Worm (Caenorhabditis elegans) whole organism, late embryonic: ENCODE data around the gene nft-1.

ENCODE experiments used
- F13H6.1 ChIP-seq: sonication (generic microtip); optimal IDR thresholded peaks from 2 replicates; lab custom pipeline; 2016; ENCODE audit warnings: missing genetic modification characterization, missing compliant biosample characterization
- K02D7.2 ChIP-seq: sonication (generic microtip); optimal IDR thresholded peaks from 2 replicates; lab custom pipeline; 2017; ENCODE audit warnings: mild to moderate bottlenecking, missing genetic modification characterization, missing compliant biosample characterization
- Y22D7AL.16 ChIP-seq: sonication (generic microtip); optimal IDR thresholded peaks from 2 replicates; lab custom pipeline; 2016; ENCODE audit warnings: missing genetic modification characterization, missing compliant biosample characterization
- ahr-1 ChIP-seq: sonication (generic microtip); optimal IDR thresholded peaks from 2 replicates; lab custom pipeline; 2016; ENCODE audit warnings: missing genetic modification characterization, missing compliant biosample characterization
- ama-1 ChIP-seq: fragments of 150-350 bp; optimal IDR thresholded peaks from 2 replicates; lab custom pipeline; 2014
- ceh-18 ChIP-seq: sonication (generic microtip); optimal IDR thresholded peaks from 2 replicates; lab custom pipeline; 2016; ENCODE audit warnings: missing genetic modification characterization, missing compliant biosample characterization
- ceh-2 ChIP-seq: sonication (generic microtip); optimal IDR thresholded peaks from 2 replicates; lab custom pipeline; 2016; ENCODE audit warnings: missing genotype, missing genetic modification characterization, missing compliant biosample characterization
- ceh-22 ChIP-seq: sonication (generic microtip); optimal IDR thresholded peaks from 2 replicates; lab custom pipeline; 2017; ENCODE audit warnings: missing biosample characterization, missing genetic modification characterization
- ceh-30 ChIP-seq: fragments of 150-350 bp; optimal IDR thresholded peaks from 2 replicates; lab custom pipeline; 2014; ENCODE audit warnings: missing biosample characterization, missing genetic modification characterization
- ceh-9 ChIP-seq: sonication (generic microtip); optimal IDR thresholded peaks from 2 replicates; lab custom pipeline; 2016; ENCODE audit warnings: mild to moderate bottlenecking, missing genetic modification characterization, inconsistent platforms, missing compliant biosample characterization
- dmd-4 ChIP-seq: sonication (generic microtip); optimal IDR thresholded peaks from 2 replicates; lab custom pipeline; 2016; ENCODE audit warnings: borderline replicate concordance, missing genetic modification characterization, missing compliant biosample characterization
- ets-4 ChIP-seq: sonication (generic microtip); optimal IDR thresholded peaks from 2 replicates; lab custom pipeline; 2016; ENCODE audit warnings: missing genetic modification characterization, missing compliant biosample characterization
- eyg-1 ChIP-seq: sonication (generic microtip); optimal IDR thresholded peaks from 2 replicates; lab custom pipeline; 2016; ENCODE audit warnings: missing genotype, missing genetic modification characterization, missing compliant biosample characterization
- fax-1 ChIP-seq: sonication (generic microtip); optimal IDR thresholded peaks from 2 replicates; lab custom pipeline; 2016; ENCODE audit warnings: missing genotype, missing genetic modification characterization, missing compliant biosample characterization
- fkh-10 ChIP-seq: fragments of 150-350 bp; optimal IDR thresholded peaks from 2 replicates; lab custom pipeline; 2014; ENCODE audit warnings: missing biosample characterization, missing genetic modification reagents, missing genetic modification characterization
- fkh-6 ChIP-seq: sonication (generic microtip); optimal IDR thresholded peaks from 2 replicates; lab custom pipeline; 2016; ENCODE audit warnings: missing genetic modification characterization, missing compliant biosample characterization
- hlh-15 ChIP-seq: sonication (generic microtip); optimal IDR thresholded peaks from 2 replicates; lab custom pipeline; 2016; ENCODE audit warnings: missing genetic modification characterization, missing compliant biosample characterization
- hlh-30 ChIP-seq: sonication (generic microtip); optimal IDR thresholded peaks from 2 replicates; lab custom pipeline; 2017; ENCODE audit warnings: antibody characterized with exemption, missing genetic modification characterization, missing compliant biosample characterization; ENCODE audit not compliant: insufficient read depth
- hlh-6 ChIP-seq: sonication (generic microtip); optimal IDR thresholded peaks from 2 replicates; lab custom pipeline; 2016; ENCODE audit warnings: missing genotype, missing genetic modification characterization, missing compliant biosample characterization
- hlh-8 ChIP-seq: sonication (generic microtip); optimal IDR thresholded peaks from 2 replicates; lab custom pipeline; 2016; ENCODE audit warnings: missing genotype, missing genetic modification characterization, missing compliant biosample characterization
- lim-6 ChIP-seq: sonication (generic microtip); optimal IDR thresholded peaks from 2 replicates; lab custom pipeline; 2016; ENCODE audit warnings: missing genetic modification characterization, missing compliant biosample characterization
- lin-11 ChIP-seq: fragments of 200-800 bp; sonication (Bioruptor generic); optimal IDR thresholded peaks from 2 replicates; lab custom pipeline; 2018; ENCODE audit warnings: mild to moderate bottlenecking, missing genetic modification characterization, missing compliant biosample characterization
- nfya-1 ChIP-seq: sonication (generic microtip); optimal IDR thresholded peaks from 2 replicates; lab custom pipeline; 2017; ENCODE audit warnings: missing genetic modification characterization, mild to moderate bottlenecking, missing compliant biosample characterization, antibody characterized with exemption, moderate library complexity
- nhr-11 ChIP-seq: fragments of 150-350 bp; optimal IDR thresholded peaks from 2 replicates; lab custom pipeline; 2014; ENCODE audit warnings: missing biosample characterization, missing genetic modification characterization
- nhr-232 ChIP-seq: sonication (generic microtip); optimal IDR thresholded peaks from 2 replicates; lab custom pipeline; 2016; ENCODE audit warnings: missing genetic modification characterization, missing compliant biosample characterization
- npax-4 ChIP-seq: sonication (generic microtip); optimal IDR thresholded peaks from 2 replicates; lab custom pipeline; 2016; ENCODE audit warnings: missing genetic modification characterization, missing compliant biosample characterization
- pag-3 ChIP-seq: sonication (generic microtip); optimal IDR thresholded peaks from 2 replicates; lab custom pipeline; 2016; ENCODE audit warnings: missing compliant biosample characterization, missing genetic modification characterization, borderline replicate concordance
- pat-9 ChIP-seq: fragments of 200-800 bp; sonication (Bioruptor generic); optimal IDR thresholded peaks from 2 replicates; lab custom pipeline; 2018; ENCODE audit warnings: mild to moderate bottlenecking, missing genetic modification characterization, moderate library complexity, missing compliant biosample characterization
- pha-2 ChIP-seq: sonication (generic microtip); optimal IDR thresholded peaks from 2 replicates; lab custom pipeline; 2017; ENCODE audit warnings: mild to moderate bottlenecking, missing genetic modification characterization, missing compliant biosample characterization
- pqm-1 ChIP-seq: sonication (generic microtip); optimal IDR thresholded peaks from 2 replicates; lab custom pipeline; 2016; ENCODE audit warnings: missing genetic modification characterization, missing compliant biosample characterization
- pros-1 ChIP-seq: fragments of 150-350 bp; optimal IDR thresholded peaks from 2 replicates; lab custom pipeline; 2014; ENCODE audit warnings: missing biosample characterization, missing genetic modification reagents, missing genetic modification characterization
- ref-2 ChIP-seq: sonication (generic microtip); optimal IDR thresholded peaks from 2 replicates; lab custom pipeline; 2016; ENCODE audit warnings: missing genetic modification characterization, missing compliant biosample characterization
- sdc-2 ChIP-seq: sonication (generic microtip); optimal IDR thresholded peaks from 2 replicates; lab custom pipeline; 2016; ENCODE audit warnings: missing genotype, missing genetic modification characterization, missing compliant biosample characterization
- sox-2 ChIP-seq: fragments of 200-800 bp; sonication (Bioruptor generic); IDR thresholded peaks from 2 replicates; pipeline ENCODE4 v1.3.6; 2022; ENCODE audit warnings: missing genetic modification reagents, missing genetic modification characterization, missing compliant biosample characterization
- tbx-2 ChIP-seq: sonication (generic microtip); optimal IDR thresholded peaks from 2 replicates; lab custom pipeline; 2016; ENCODE audit warnings: missing genetic modification characterization, missing compliant biosample characterization
- tbx-7 ChIP-seq: sonication (generic microtip); optimal IDR thresholded peaks from 2 replicates; lab custom pipeline; 2016; ENCODE audit warnings: missing genotype, missing genetic modification characterization, missing compliant biosample characterization
- ttx-3 ChIP-seq: sonication (generic microtip); optimal IDR thresholded peaks from 2 replicates; lab custom pipeline; 2016; ENCODE audit warnings: missing genetic modification reagents, missing genetic modification characterization, missing compliant biosample characterization
- unc-42 ChIP-seq: sonication (generic microtip); optimal IDR thresholded peaks from 2 replicates; lab custom pipeline; 2016; ENCODE audit warnings: missing genotype, missing genetic modification characterization, missing compliant biosample characterization
- zip-5 ChIP-seq: sonication (generic microtip); optimal IDR thresholded peaks from 2 replicates; lab custom pipeline; 2016; ENCODE audit warnings: missing genetic modification characterization, missing compliant biosample characterization
- ztf-16 ChIP-seq: sonication (generic microtip); optimal IDR thresholded peaks from 2 replicates; lab custom pipeline; 2017; ENCODE audit warnings: missing genetic modification characterization, missing compliant biosample characterization

The nft-1 gene

ce11 chrIII:11895504-11895903 lies 28.2 kb upstream of the nft-1 start:
- TF ChIP-seq nfya-1 (tag; lab: Kevin White, UChicago) (peak; percentile 72), fkh-6 (tag; lab: Kevin White, UChicago) (no peak)

- TF ChIP-seq nfya-1 (tag; lab: Kevin White, UChicago), result peak; percentile 51
- TF ChIP-seq sox-2, result no peak
Measured at ce11 chrIII:11896652-11897051, 27.0 kb upstream of the nft-1 start.

- TF ChIP-seq ahr-1 (tag; lab: Kevin White, UChicago), result no peak
- TF ChIP-seq sox-2, result no peak
- TF ChIP-seq pha-2 (tag; lab: Kevin White, UChicago), result no peak
- TF ChIP-seq ceh-9 (tag; lab: Kevin White, UChicago), result no peak
- TF ChIP-seq sdc-2 (tag; lab: Kevin White, UChicago), result no peak
- no peak for TF ChIP-seq hlh-6
- TF ChIP-seq ceh-22 (tag; lab: Kevin White, UChicago), result no peak
- no peak for TF ChIP-seq nhr-232
- no peak for TF ChIP-seq K02D7.2
- no peak for TF ChIP-seq pag-3
- no peak for TF ChIP-seq ref-2 (tag; lab: Kevin White, UChicago)
- no peak for TF ChIP-seq hlh-30
- TF ChIP-seq Y22D7AL.16 (tag; lab: Kevin White, UChicago), result no peak
- TF ChIP-seq eyg-1 (tag; lab: Kevin White, UChicago), result no peak
- no peak for TF ChIP-seq fkh-10
- no peak for TF ChIP-seq npax-4
- TF ChIP-seq hlh-8 (tag; lab: Kevin White, UChicago), result no peak
- no peak for TF ChIP-seq zip-5 (tag; lab: Kevin White, UChicago)
- no peak for TF ChIP-seq pat-9
- TF ChIP-seq fkh-6 (tag; lab: Kevin White, UChicago), result no peak
Measured at ce11 chrIII:11898169-11898568, 25.5 kb upstream of the nft-1 start, which contains the start of gene tsen-2. Gene tsen-2, minus strand, starts transcription at chrIII:11898269.

DNA sequence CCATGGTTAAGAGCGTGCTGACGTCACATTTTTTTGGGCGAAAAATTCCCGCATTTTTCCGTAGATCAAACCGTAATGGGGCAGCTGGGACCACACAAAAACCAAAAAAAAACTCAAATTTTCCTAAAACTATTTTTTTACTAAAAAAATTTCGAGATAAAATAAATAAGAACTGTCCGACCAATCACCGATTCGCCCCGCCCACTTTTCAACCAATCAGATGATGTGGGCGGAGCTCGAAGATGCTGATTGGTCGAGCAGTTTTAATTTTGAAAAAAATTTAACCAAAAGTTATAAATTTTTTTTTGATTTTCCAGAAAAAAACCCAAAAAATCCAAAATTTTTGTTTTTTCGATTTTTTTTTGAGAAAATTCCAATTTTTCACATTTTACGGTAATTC lies 23.7 kb upstream of the nft-1 start:
- TF ChIP-seq unc-42 (tag; lab: Kevin White, UChicago), result no peak
- TF ChIP-seq ttx-3 (tag; lab: Kevin White, UChicago), result no peak
- TF ChIP-seq nfya-1 (tag; lab: Kevin White, UChicago), result peak; percentile 60
- TF ChIP-seq, all 69 proteins: peak for 1

- TF ChIP-seq sdc-2 (tag; lab: Kevin White, UChicago) (no peak), hlh-30 (no peak), pqm-1 (tag; lab: Kevin White, UChicago) (no peak), ahr-1 (tag; lab: Kevin White, UChicago) (no peak), ttx-3 (tag; lab: Kevin White, UChicago) (no peak), pros-1 (no peak), nhr-11 (tag; lab: Kevin White, UChicago) (no peak), ceh-22 (tag; lab: Kevin White, UChicago) (no peak)
Measured at ce11 chrIII:11902782-11903181, 20.9 kb upstream of the nft-1 start.

DNA sequence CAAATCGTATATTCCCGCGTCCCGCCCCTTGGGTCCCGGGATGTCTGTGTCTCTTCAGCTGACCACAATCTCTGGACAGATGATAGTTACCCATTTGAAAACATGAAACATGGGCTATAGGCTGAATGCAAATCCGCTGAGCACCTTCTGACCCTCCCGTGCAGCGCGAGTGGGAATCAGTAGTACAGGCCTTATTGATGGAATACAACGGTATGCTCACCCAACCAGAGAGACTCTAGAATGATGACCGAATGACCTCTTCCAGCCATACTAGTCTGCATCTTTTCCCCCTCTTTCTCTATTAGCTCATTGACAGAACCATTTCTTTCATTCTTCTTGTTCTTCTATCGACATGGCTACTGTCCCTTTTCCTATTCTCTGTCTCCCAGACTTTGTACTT lies 16.5 kb upstream of the nft-1 start, which contains the start of gene sdz-33:
Gene sdz-33 (plus strand): TSS at position 301 of the 400 bp plus-strand sequence.
- TF ChIP-seq ceh-18 (tag; lab: Kevin White, UChicago) (no peak), lin-11 (no peak), ceh-2 (tag; lab: Kevin White, UChicago) (no peak), ets-4 (tag; lab: Kevin White, UChicago) (no peak), fax-1 (tag; lab: Kevin White, UChicago) (no peak)

ce11 chrIII:11908660-11909059 lies 15.0 kb upstream of the nft-1 start, which contains the start of gene fbxb-24:
Gene fbxb-24, plus strand, starts transcription at chrIII:11908960.
- TF ChIP-seq ama-1 (no peak), hlh-15 (tag; lab: Kevin White, UChicago) (no peak), dmd-4 (no peak), fkh-10 (no peak), sox-2 (no peak), lim-6 (tag; lab: Kevin White, UChicago) (no peak), pros-1 (no peak), hlh-6 (no peak), ceh-18 (tag; lab: Kevin White, UChicago) (no peak), ceh-30 (no peak), nhr-232 (no peak), ceh-9 (tag; lab: Kevin White, UChicago) (no peak), tbx-2 (tag; lab: Kevin White, UChicago) (no peak), ztf-16 (no peak), Y22D7AL.16 (tag; lab: Kevin White, UChicago) (no peak), nhr-11 (tag; lab: Kevin White, UChicago) (no peak), tbx-7 (tag; lab: Kevin White, UChicago) (no peak), npax-4 (no peak), F13H6.1 (tag; lab: Kevin White, UChicago) (no peak), ahr-1 (tag; lab: Kevin White, UChicago) (no peak)
